Fruit fly (Drosophila melanogaster) Kc167 (cell line): ENCODE measurements around the gene Drsl4.

Experiments used
- Myc ChIP-seq: fragments of >200 bp; optimal IDR thresholded peaks from 2 replicates; lab custom pipeline; 2017; ENCODE audit warnings: missing external identifiers
- Sin3A ChIP-seq: fragments of >200 bp; optimal IDR thresholded peaks from 2 replicates; lab custom pipeline; 2018; ENCODE audit warnings: missing external identifiers
- h ChIP-seq: fragments of >200 bp; optimal IDR thresholded peaks from 3 replicates; lab custom pipeline; 2018; ENCODE audit warnings: missing external identifiers
- insv ChIP-seq: fragments of >200 bp; optimal IDR thresholded peaks from 3 replicates; lab custom pipeline; 2018; ENCODE audit warnings: missing external identifiers
- psq ChIP-seq: fragments of >200 bp; optimal IDR thresholded peaks from 2 replicates; lab custom pipeline; 2017; ENCODE audit warnings: missing external identifiers
- ttk ChIP-seq: sonication (Bioruptor generic); optimal IDR thresholded peaks from 2 replicates; lab custom pipeline; 2017; ENCODE audit warnings: missing external identifiers

Gene Drsl4

dm6 chr3L:3351814-3352359, 36.5 kb downstream of the Drsl4 start:
- TF ChIP-seq h (lab: Kevin White, UChicago) (no peak), Sin3A (no peak), insv (no peak), ttk (no peak), psq (no peak)

- TF ChIP-seq Sin3A (no peak), insv (no peak), h (lab: Kevin White, UChicago) (no peak), ttk (no peak), psq (no peak), Myc (lab: Kevin White, UChicago) (no peak)
Measured at dm6 chr3L:3352516-3352915, 37.1 kb downstream of the Drsl4 start.

- TF ChIP-seq ttk (no peak), psq (no peak), h (lab: Kevin White, UChicago) (no peak), Myc (lab: Kevin White, UChicago) (no peak), insv (no peak), Sin3A (no peak)
Measured at dm6 chr3L:3353297-3353696, 37.9 kb downstream of the Drsl4 start.
